In the genomic region with DNA sequence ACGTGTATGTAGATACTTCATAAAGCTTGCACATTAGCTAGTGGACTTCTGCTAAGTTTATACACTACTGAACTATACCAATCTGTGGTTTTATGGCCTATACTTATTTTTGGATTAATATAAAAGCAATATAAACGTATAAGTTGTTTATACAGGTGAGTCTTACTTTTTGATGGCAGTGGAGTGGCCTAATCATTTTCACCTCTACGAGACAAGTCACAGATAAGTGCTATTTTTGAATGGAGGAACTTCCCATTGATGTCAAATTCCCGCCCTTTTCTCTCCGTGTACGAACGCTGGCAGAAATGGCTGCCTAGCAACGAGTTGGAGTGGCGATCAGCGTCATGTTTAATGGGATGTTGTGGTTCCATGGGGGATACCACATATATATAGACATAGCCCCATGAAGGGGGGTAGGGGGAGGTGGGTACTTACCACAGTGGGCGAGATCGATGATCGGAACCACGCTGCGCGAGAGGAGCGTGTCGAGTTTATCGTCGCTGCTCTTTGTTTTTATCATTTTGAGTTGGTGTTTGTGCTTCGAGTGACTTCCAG, we compare ENCODE assay signal across 1 fruit fly cellular context.
TF ChIP-seq lines count a peak whose summit lies in the region.

No protein-coding gene starts in this region.

TF ChIP-seq in whole organism, embryonic, 481 proteins besides CTCF, POLR2A, EP300 and RAD21 (continued from another document and continues in another):
- TF ChIP-seq pb (GFP tag; optimal IDR thresholded peaks at IDR 0.05; lab: Kevin White, UChicago) (no peak), E2f2 (GFP tag; IDR thresholded peaks at IDR 0.05; lab: Robert Waterston, UW) (no peak), CG6689 (GFP tag; IDR thresholded peaks at IDR 0.05; lab: Robert Waterston, UW) (peak; percentile 18; the same call in 1 of the 2 replicates), gfzf (GFP tag; optimal IDR thresholded peaks at IDR 0.05; lab: Kevin White, UChicago) (no peak), lmd (GFP tag; IDR thresholded peaks at IDR 0.05; lab: Robert Waterston, UW) (no peak), cwo (GFP tag; optimal IDR thresholded peaks at IDR 0.05; lab: Kevin White, UChicago) (no peak), CG17912 (GFP tag; optimal IDR thresholded peaks at IDR 0.05; lab: Kevin White, UChicago) (no peak), peb (GFP tag; IDR thresholded peaks at IDR 0.05; lab: Robert Waterston, UW) (no peak), vvl (GFP tag; IDR thresholded peaks at IDR 0.05; lab: Robert Waterston, UW) (no peak), CG32772 (GFP tag; IDR thresholded peaks at IDR 0.05; lab: Robert Waterston, UW) (no peak), CG15601 (tag; optimal IDR thresholded peaks at IDR 0.05; lab: Kevin White, UChicago) (no peak), CG8944 (GFP tag; optimal IDR thresholded peaks at IDR 0.05; lab: Kevin White, UChicago) (no peak), Vsx1 (GFP tag; optimal IDR thresholded peaks at IDR 0.05; lab: Kevin White, UChicago) (peak; percentile 27), dysf (GFP tag; IDR thresholded peaks at IDR 0.05; lab: Robert Waterston, UW) (peak; percentile 51; the same call in 2 of the 3 replicates), CG8765 (GFP tag; IDR thresholded peaks at IDR 0.05; lab: Robert Waterston, UW) (0 out of 2 replicates have a peak, but pooled peaks have one; percentile 34), pita (GFP tag; optimal IDR thresholded peaks at IDR 0.05; lab: Kevin White, UChicago) (no peak), CG30020 (tag; optimal IDR thresholded peaks at IDR 0.05; lab: Kevin White, UChicago) (no peak), chif (GFP tag; optimal IDR thresholded peaks at IDR 0.05; lab: Kevin White, UChicago) (no peak), CG10979 (tag; optimal IDR thresholded peaks at IDR 0.05; lab: Kevin White, UChicago) (peak; percentile 31), CG31441 (GFP tag; IDR thresholded peaks at IDR 0.05; lab: Robert Waterston, UW) (peak; percentile 35; the same call in 1 of the 2 replicates), Max (GFP tag; optimal IDR thresholded peaks at IDR 0.05; lab: Kevin White, UChicago) (peak; percentile 28), Camta (GFP tag; optimal IDR thresholded peaks at IDR 0.05; lab: Kevin White, UChicago) (peak; percentile 3), tx (GFP tag; optimal IDR thresholded peaks at IDR 0.05; lab: Kevin White, UChicago) (no peak), grn (GFP tag; optimal IDR thresholded peaks at IDR 0.05; lab: Kevin White, UChicago) (no peak), Oaz (GFP tag; IDR thresholded peaks at IDR 0.05; lab: Robert Waterston, UW) (no peak), ato (GFP tag; IDR thresholded peaks at IDR 0.05; lab: Robert Waterston, UW; ENCODE audit: partially characterized antibody) (no peak), Nf-YB (GFP tag; optimal IDR thresholded peaks at IDR 0.05; lab: Kevin White, UChicago) (no peak), CG8089 (GFP tag; optimal IDR thresholded peaks at IDR 0.05; lab: Kevin White, UChicago) (no peak), disco-r (GFP tag; optimal IDR thresholded peaks at IDR 0.05; lab: Kevin White, UChicago) (no peak), CG3726 (GFP tag; IDR thresholded peaks at IDR 0.05; lab: Robert Waterston, UW) (no peak), pros (GFP tag; optimal IDR thresholded peaks at IDR 0.05; lab: Kevin White, UChicago) (no peak), CG3995 (GFP tag; optimal IDR thresholded peaks at IDR 0.05; lab: Kevin White, UChicago) (no peak), dati (GFP tag; IDR thresholded peaks at IDR 0.05; lab: Robert Waterston, UW) (no peak), nau (GFP tag; optimal IDR thresholded peaks at IDR 0.05; lab: Kevin White, UChicago) (no peak), CG2199 (GFP tag; IDR thresholded peaks at IDR 0.05; lab: Robert Waterston, UW) (no peak), tup (GFP tag; optimal IDR thresholded peaks at IDR 0.05; lab: Kevin White, UChicago) (no peak), fd102C (GFP tag; optimal IDR thresholded peaks at IDR 0.05; lab: Kevin White, UChicago) (no peak), MBD-R2 (GFP tag; IDR thresholded peaks at IDR 0.05; lab: Robert Waterston, UW) (no peak; the same call in 1 of the 2 replicates), CG5180 (GFP tag; optimal IDR thresholded peaks at IDR 0.05; lab: Kevin White, UChicago) (peak; percentile 18), Fer3 (tag; optimal IDR thresholded peaks at IDR 0.05; lab: Kevin White, UChicago) (no peak), CG15479 (GFP tag; optimal IDR thresholded peaks at IDR 0.05; lab: Kevin White, UChicago) (no peak), exex (tag; optimal IDR thresholded peaks at IDR 0.05; lab: Kevin White, UChicago) (peak; percentile 28), CG10321 (GFP tag; IDR thresholded peaks at IDR 0.05; lab: Robert Waterston, UW) (no peak), Spps (tag; optimal IDR thresholded peaks at IDR 0.05; lab: Kevin White, UChicago) (no peak), CG13894 (tag; optimal IDR thresholded peaks at IDR 0.05; lab: Kevin White, UChicago) (no peak), HLHmδ (GFP tag; optimal IDR thresholded peaks at IDR 0.05; lab: Kevin White, UChicago) (no peak), Ssrp (tag; optimal IDR thresholded peaks at IDR 0.05; lab: Kevin White, UChicago) (no peak), Nf-YC (tag; optimal IDR thresholded peaks at IDR 0.05; lab: Kevin White, UChicago) (no peak), CG10274 (GFP tag; optimal IDR thresholded peaks at IDR 0.05; lab: Kevin White, UChicago) (no peak), bbx (GFP tag; IDR thresholded peaks at IDR 0.05; lab: Robert Waterston, UW; ENCODE audit: partially characterized antibody) (0 out of 2 replicates have a peak, but pooled peaks have one; percentile 22), CG10267 (tag; optimal IDR thresholded peaks at IDR 0.05; lab: Kevin White, UChicago) (no peak), jing (GFP tag; optimal IDR thresholded peaks at IDR 0.05; lab: Kevin White, UChicago) (no peak), CG2202 (tag; optimal IDR thresholded peaks at IDR 0.05; lab: Kevin White, UChicago) (no peak), grau (tag; optimal IDR thresholded peaks at IDR 0.05; lab: Kevin White, UChicago) (no peak), CG9817 (tag; optimal IDR thresholded peaks at IDR 0.05; lab: Kevin White, UChicago) (peak; percentile 10), nerfin-2 (GFP tag; IDR thresholded peaks at IDR 0.05; lab: Robert Waterston, UW; ENCODE audit: partially characterized antibody) (no peak), otp (GFP tag; IDR thresholded peaks at IDR 0.05; lab: Robert Waterston, UW) (0 out of 3 replicates have a peak, but pooled peaks have one; percentile 47), her (GFP tag; optimal IDR thresholded peaks at IDR 0.05; lab: Kevin White, UChicago) (no peak), ap (GFP tag; IDR thresholded peaks at IDR 0.05; lab: Robert Waterston, UW) (0 out of 2 replicates have a peak, but pooled peaks have one; percentile 24), kni (GFP tag; optimal IDR thresholded peaks at IDR 0.05; lab: Kevin White, UChicago) (no peak), CG30431 (GFP tag; optimal IDR thresholded peaks at IDR 0.05; lab: Kevin White, UChicago) (no peak), zf30C (GFP tag; optimal IDR thresholded peaks at IDR 0.05; lab: Kevin White, UChicago) (peak; percentile 61), Stat92E (GFP tag; optimal IDR thresholded peaks at IDR 0.05; lab: Kevin White, UChicago) (no peak), D (optimal IDR thresholded peaks at IDR 0.05; lab: Kevin White, UChicago) (no peak), D (GFP tag; optimal IDR thresholded peaks at IDR 0.05; lab: Kevin White, UChicago) (no peak), CG12769 (tag; optimal IDR thresholded peaks at IDR 0.05; lab: Kevin White, UChicago) (peak; percentile 42), Hey (tag; optimal IDR thresholded peaks at IDR 0.05; lab: Kevin White, UChicago) (no peak), H15 (GFP tag; IDR thresholded peaks at IDR 0.05; lab: Robert Waterston, UW) (no peak), Bdp1 (GFP tag; optimal IDR thresholded peaks at IDR 0.05; lab: Kevin White, UChicago) (no peak), insv (GFP tag; optimal IDR thresholded peaks at IDR 0.05; lab: Kevin White, UChicago) (no peak), chinmo (GFP tag; IDR thresholded peaks at IDR 0.05; lab: Robert Waterston, UW; ENCODE audit: partially characterized antibody) (no peak), Dip2 (GFP tag; IDR thresholded peaks at IDR 0.05; lab: Robert Waterston, UW) (no peak), Meics (GFP tag; optimal IDR thresholded peaks at IDR 0.05; lab: Kevin White, UChicago) (peak; percentile 25), Fer2 (tag; optimal IDR thresholded peaks at IDR 0.05; lab: Kevin White, UChicago) (no peak), CG10209 (GFP tag; optimal IDR thresholded peaks at IDR 0.05; lab: Kevin White, UChicago) (no peak), vfl (GFP tag; optimal IDR thresholded peaks at IDR 0.05; lab: Kevin White, UChicago) (no peak), trem (tag; optimal IDR thresholded peaks at IDR 0.05; lab: Kevin White, UChicago) (no peak), Myb (GFP tag; optimal IDR thresholded peaks at IDR 0.05; lab: Kevin White, UChicago) (no peak), lab (GFP tag; optimal IDR thresholded peaks at IDR 0.05; lab: Kevin White, UChicago) (no peak), lilli (GFP tag; optimal IDR thresholded peaks at IDR 0.05; lab: Kevin White, UChicago) (peak; percentile 14), slou (GFP tag; optimal IDR thresholded peaks at IDR 0.05; lab: Kevin White, UChicago) (peak; percentile 2), CG17802 (tag; optimal IDR thresholded peaks at IDR 0.05; lab: Kevin White, UChicago) (peak; percentile 5), br (optimal IDR thresholded peaks at IDR 0.05; lab: Kevin White, UChicago) (no peak), fd3F (GFP tag; optimal IDR thresholded peaks at IDR 0.05; lab: Kevin White, UChicago) (no peak), MESR4 (GFP tag; optimal IDR thresholded peaks at IDR 0.05; lab: Kevin White, UChicago) (no peak), CG11093 (GFP tag; IDR thresholded peaks at IDR 0.05; lab: Robert Waterston, UW) (no peak), CG3281 (GFP tag; optimal IDR thresholded peaks at IDR 0.05; lab: Kevin White, UChicago) (no peak), CG8281 (tag; optimal IDR thresholded peaks at IDR 0.05; lab: Kevin White, UChicago) (no peak), CG12391 (tag; optimal IDR thresholded peaks at IDR 0.05; lab: Kevin White, UChicago) (peak; percentile 10), CG8388 (GFP tag; optimal IDR thresholded peaks at IDR 0.05; lab: Kevin White, UChicago) (no peak), sd (tag; optimal IDR thresholded peaks at IDR 0.05; lab: Kevin White, UChicago) (no peak), CG7963 (GFP tag; IDR thresholded peaks at IDR 0.05; lab: Robert Waterston, UW; ENCODE audit: partially characterized antibody) (no peak), rib (GFP tag; IDR thresholded peaks at IDR 0.05; lab: Robert Waterston, UW) (no peak), CrebB (tag; optimal IDR thresholded peaks at IDR 0.05; lab: Kevin White, UChicago) (no peak), ftz-f1 (GFP tag; optimal IDR thresholded peaks at IDR 0.05; lab: Kevin White, UChicago) (no peak), Deaf1 (tag; optimal IDR thresholded peaks at IDR 0.05; lab: Kevin White, UChicago) (no peak), CoRest (tag; optimal IDR thresholded peaks at IDR 0.05; lab: Kevin White, UChicago) (peak; percentile 19), Fer1 (GFP tag; optimal IDR thresholded peaks at IDR 0.05; lab: Kevin White, UChicago) (no peak), Ets65A (GFP tag; lab: Kevin White, UChicago) (peak; percentile 93), CG12659 (GFP tag; optimal IDR thresholded peaks at IDR 0.05; lab: Kevin White, UChicago) (peak; percentile 15), NfI (GFP tag; optimal IDR thresholded peaks at IDR 0.05; lab: Kevin White, UChicago) (peak; percentile 1), CG17359 (tag; optimal IDR thresholded peaks at IDR 0.05; lab: Kevin White, UChicago) (no peak), Usf (GFP tag; optimal IDR thresholded peaks at IDR 0.05; lab: Kevin White, UChicago) (no peak), CG2678 (tag; optimal IDR thresholded peaks at IDR 0.05; lab: Kevin White, UChicago) (peak; percentile 55), Antp (GFP tag; optimal IDR thresholded peaks at IDR 0.05; lab: Kevin White, UChicago) (peak; percentile 19), fd64A (GFP tag; optimal IDR thresholded peaks at IDR 0.05; lab: Kevin White, UChicago) (no peak), fru (optimal IDR thresholded peaks at IDR 0.05; lab: Kevin White, UChicago) (no peak), Jarid2 (GFP tag; optimal IDR thresholded peaks at IDR 0.05; lab: Kevin White, UChicago) (no peak), C15 (GFP tag; IDR thresholded peaks at IDR 0.05; lab: Robert Waterston, UW) (no peak), kah (GFP tag; optimal IDR thresholded peaks at IDR 0.05; lab: Kevin White, UChicago) (no peak), slbo (GFP tag; IDR thresholded peaks at IDR 0.05; lab: Robert Waterston, UW) (peak; percentile 40), stwl (tag; optimal IDR thresholded peaks at IDR 0.05; lab: Kevin White, UChicago) (no peak), CG18764 (GFP tag; optimal IDR thresholded peaks at IDR 0.05; lab: Kevin White, UChicago) (peak; percentile 6), NC2α (GFP tag; optimal IDR thresholded peaks at IDR 0.05; lab: Kevin White, UChicago) (no peak), CG7745 (tag; optimal IDR thresholded peaks at IDR 0.05; lab: Kevin White, UChicago) (no peak), nerfin-1 (tag; optimal IDR thresholded peaks at IDR 0.05; lab: Kevin White, UChicago) (no peak), usp (GFP tag; optimal IDR thresholded peaks at IDR 0.05; lab: Kevin White, UChicago) (no peak), ham (GFP tag; IDR thresholded peaks at IDR 0.05; lab: Robert Waterston, UW) (no peak), gro (GFP tag; optimal IDR thresholded peaks at IDR 0.05; lab: Kevin White, UChicago) (no peak), CG31365 (tag; optimal IDR thresholded peaks at IDR 0.05; lab: Kevin White, UChicago) (no peak), Lim3 (GFP tag; IDR thresholded peaks at IDR 0.05; lab: Robert Waterston, UW) (no peak), ind (GFP tag; optimal IDR thresholded peaks at IDR 0.05; lab: Kevin White, UChicago) (peak; percentile 27), Scr (GFP tag; IDR thresholded peaks at IDR 0.05; lab: Robert Waterston, UW; ENCODE audit: partially characterized antibody) (no peak), Opbp (GFP tag; IDR thresholded peaks at IDR 0.05; lab: Robert Waterston, UW; ENCODE audit: partially characterized antibody) (no peak), BEAF-32 (GFP tag; optimal IDR thresholded peaks at IDR 0.05; lab: Kevin White, UChicago) (no peak), Chrac-16 (GFP tag; optimal IDR thresholded peaks at IDR 0.05; lab: Kevin White, UChicago) (no peak), odd (GFP tag; optimal IDR thresholded peaks at IDR 0.05; lab: Kevin White, UChicago) (no peak), gsb-n (tag; optimal IDR thresholded peaks at IDR 0.05; lab: Kevin White, UChicago) (no peak), Hmr (GFP tag; optimal IDR thresholded peaks at IDR 0.05; lab: Kevin White, UChicago) (no peak), bsh (GFP tag; optimal IDR thresholded peaks at IDR 0.05; lab: Kevin White, UChicago) (no peak), CG1647 (GFP tag; optimal IDR thresholded peaks at IDR 0.05; lab: Kevin White, UChicago) (no peak)
